Worm (Caenorhabditis elegans) whole organism, midembryonic: ENCODE results near the gene snr-1.

Source experiments
- cog-1 ChIP-seq: sonication (generic microtip); optimal IDR thresholded peaks from 2 replicates; lab custom pipeline; 2016; ENCODE audit warnings: missing genetic modification characterization, missing compliant biosample characterization
- flt-1 ChIP-seq: fragments of 200-800 bp; sonication (Bioruptor generic); IDR thresholded peaks from 2 replicates; pipeline ENCODE4 v1.3.6; 2022; ENCODE audit warnings: missing genetic modification characterization, missing compliant biosample characterization
- med-1 ChIP-seq: sonication (generic microtip); optimal IDR thresholded peaks from 2 replicates; lab custom pipeline; 2017; ENCODE audit warnings: missing genetic modification characterization, mild to moderate bottlenecking, missing compliant biosample characterization, antibody characterized with exemption, missing genetic modification reagents; ENCODE audit not compliant: insufficient read depth
- tab-1 ChIP-seq: fragments of 200-800 bp; sonication (Bioruptor generic); IDR thresholded peaks from 2 replicates; pipeline ENCODE4 v1.3.6; 2022; ENCODE audit warnings: missing genetic modification characterization, missing compliant biosample characterization
- ztf-23 ChIP-seq: fragments of 200-800 bp; sonication (Bioruptor generic); IDR thresholded peaks from 2 replicates; pipeline ENCODE4 v1.3.6; 2022; ENCODE audit warnings: missing genetic modification reagents, missing genetic modification characterization, missing compliant biosample characterization
- ztf-29 ChIP-seq: fragments of 200-800 bp; sonication (Bioruptor generic); IDR thresholded peaks from 2 replicates; pipeline ENCODE4 v1.3.6; 2022; ENCODE audit warnings: missing genetic modification reagents, missing genetic modification characterization, missing compliant biosample characterization

DNA sequence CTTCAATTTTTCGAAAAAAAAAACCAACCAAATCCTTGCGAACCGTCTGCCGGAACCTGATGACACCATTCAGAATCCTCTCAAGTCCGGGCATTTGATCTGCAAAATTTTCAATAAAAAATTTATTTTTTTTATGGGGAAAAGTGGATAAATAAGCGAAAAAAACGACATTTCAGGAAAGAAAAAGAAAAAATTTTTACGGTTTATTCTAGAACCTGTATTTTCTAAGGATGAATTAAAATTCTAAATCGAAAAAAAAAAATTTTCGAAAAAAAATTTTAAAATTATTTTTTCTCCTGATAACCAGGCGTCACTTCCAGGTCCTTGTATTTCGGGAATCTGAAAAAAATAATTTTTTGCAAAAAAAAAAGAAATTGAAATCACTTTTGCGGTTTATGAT, 12.3 kb downstream of the snr-1 start, which contains the start of gene bca-2:
- TF ChIP-seq med-1 (no peak), cog-1 (tag; lab: Kevin White, UChicago) (no peak), ztf-29 (GFP tag; lab: Robert Waterston, UW) (no peak), tab-1 (no peak), ztf-23 (GFP tag; lab: Robert Waterston, UW) (no peak), flt-1 (GFP tag; lab: Robert Waterston, UW) (no peak)
